Worm (Caenorhabditis elegans) whole organism, L2 larva: ENCODE measurements around the gene srv-17.

ENCODE experiments used
- aly-2 ChIP-seq: fragments of 150-350 bp; optimal IDR thresholded peaks from 2 replicates; lab custom pipeline; 2014; ENCODE audit warnings: missing biosample characterization, missing genetic modification characterization
- ama-1 ChIP-seq: fragments of 150-350 bp; optimal IDR thresholded peaks from 2 replicates; lab custom pipeline; 2018; ENCODE audit warnings: inconsistent platforms
- ceh-16 ChIP-seq: fragments of 150-350 bp; optimal IDR thresholded peaks from 2 replicates; lab custom pipeline; 2014; ENCODE audit warnings: missing biosample characterization, missing genetic modification characterization
- egl-27 ChIP-seq: sonication (generic microtip); optimal IDR thresholded peaks from 3 replicates; lab custom pipeline; 2017; ENCODE audit warnings: missing biosample characterization, missing genetic modification reagents, missing genetic modification characterization
- elt-3 ChIP-seq: sonication (generic microtip); optimal IDR thresholded peaks from 2 replicates; lab custom pipeline; 2017; ENCODE audit warnings: missing biosample characterization, missing genetic modification characterization
- fos-1 ChIP-seq: fragments of 150-350 bp; optimal IDR thresholded peaks from 2 replicates; lab custom pipeline; 2014; ENCODE audit warnings: missing biosample characterization, missing genetic modification characterization
- nhr-237 ChIP-seq: fragments of 150-350 bp; optimal IDR thresholded peaks from 2 replicates; lab custom pipeline; 2014; ENCODE audit warnings: missing biosample characterization, missing genetic modification characterization

DNA sequence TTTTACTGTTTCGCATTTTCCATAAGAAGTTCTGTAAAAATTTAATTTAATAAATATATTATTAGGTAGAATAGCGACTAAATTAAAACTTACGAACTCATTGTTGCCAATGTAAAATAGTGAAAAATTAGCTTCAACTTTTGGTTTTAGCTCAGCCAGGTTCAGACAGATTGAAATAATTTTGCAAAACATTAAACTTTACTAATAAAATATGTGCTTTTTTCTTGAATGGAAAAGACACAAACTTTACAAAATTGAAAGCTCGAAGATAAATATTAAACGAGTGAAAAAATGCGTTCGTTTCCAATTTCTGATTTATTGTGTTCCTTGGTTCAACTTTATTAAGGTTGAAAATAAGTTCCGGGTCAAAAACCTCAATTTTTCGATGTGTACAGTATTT lies 9.9 kb upstream of the srv-17 start, which contains the start of gene srv-22:
- TF ChIP-seq fos-1 (tag; lab: Kevin White, UChicago) (no peak), aly-2 (no peak), elt-3 (tag; lab: Kevin White, UChicago) (no peak), ceh-16 (tag; lab: Kevin White, UChicago) (no peak), nhr-237 (tag; lab: Kevin White, UChicago) (no peak), ama-1 (lab: Kevin White, UChicago) (no peak), egl-27 (tag; lab: Kevin White, UChicago) (no peak)
